Worm (Caenorhabditis elegans) whole organism, L1 larva: ENCODE results near the gene arl-8.
A peak's percentile ranks its signal among the peaks of the same experiment; 100 is the strongest.

Experiments
- C16A3.4 ChIP-seq: fragments of 150-350 bp; optimal IDR thresholded peaks from 2 replicates; lab custom pipeline; 2014; ENCODE audit warnings: missing biosample characterization, missing genetic modification characterization
- F16B12.6 ChIP-seq: fragments of 150-350 bp; optimal IDR thresholded peaks from 2 replicates; lab custom pipeline; 2014; ENCODE audit warnings: missing biosample characterization, missing genetic modification characterization
- aly-2 ChIP-seq: fragments of 150-350 bp; optimal IDR thresholded peaks from 2 replicates; lab custom pipeline; 2014; ENCODE audit warnings: missing biosample characterization, missing genetic modification characterization
- ces-1 ChIP-seq: fragments of 150-350 bp; optimal IDR thresholded peaks from 2 replicates; lab custom pipeline; 2014; ENCODE audit warnings: missing biosample characterization, missing genetic modification reagents, missing genetic modification characterization
- dpl-1 ChIP-seq, 3 experiments: fragments of 150-350 bp in 2 of 3; sonication (generic microtip) in 1 of 3; optimal IDR thresholded peaks; 2 replicates each; lab custom pipeline; 2014 to 2017; ENCODE audit warnings: missing biosample characterization in 3 of 3, missing genetic modification characterization in 3 of 3, missing genetic modification reagents in 3 of 3
- dsc-1 ChIP-seq: sonication (generic microtip); optimal IDR thresholded peaks from 2 replicates; lab custom pipeline; 2016; ENCODE audit warnings: mild to moderate bottlenecking, missing genetic modification characterization, missing compliant biosample characterization
- efl-1 ChIP-seq, 4 experiments: fragments of 150-350 bp; optimal IDR thresholded peaks in 3 of 4; peaks in 1 of 4; 1 replicate in 1 of 4; 2 replicates in 3 of 4; lab custom pipeline; 2014; ENCODE audit warnings: missing biosample characterization in 2 of 4, missing genetic modification characterization in 2 of 4, missing genetic modification reagents in 2 of 4
- egl-13 ChIP-seq: sonication (generic microtip); optimal IDR thresholded peaks from 2 replicates; lab custom pipeline; 2016; ENCODE audit warnings: missing genotype, missing genetic modification reagents, missing genetic modification characterization, missing compliant biosample characterization
- egl-27 ChIP-seq, 2 experiments: fragments of 150-350 bp in 1 of 2; sonication (generic microtip); optimal IDR thresholded peaks; 3 replicates each; lab custom pipeline; 2017 to 2018; ENCODE audit warnings: missing biosample characterization in 2 of 2, missing genetic modification characterization in 2 of 2, missing genetic modification reagents in 2 of 2
- elt-2 ChIP-seq: sonication (generic microtip); optimal IDR thresholded peaks from 2 replicates; lab custom pipeline; 2016; ENCODE audit warnings: missing genetic modification characterization, mild to moderate bottlenecking, inconsistent platforms, missing compliant biosample characterization, missing genetic modification reagents
- elt-3 ChIP-seq, 6 experiments: fragments of 150-350 bp in 1 of 6; sonication (generic microtip); optimal IDR thresholded peaks; 2 replicates each; lab custom pipeline; 2017 to 2018; ENCODE audit warnings: missing biosample characterization in 6 of 6, missing genetic modification characterization in 6 of 6, inconsistent platforms in 1 of 6
- fkh-4 ChIP-seq: sonication (generic microtip); optimal IDR thresholded peaks from 2 replicates; lab custom pipeline; 2016; ENCODE audit warnings: missing compliant biosample characterization, missing genetic modification characterization, borderline replicate concordance
- isw-1 ChIP-seq: fragments of 200-800 bp; sonication (Bioruptor generic); IDR thresholded peaks from 2 replicates; pipeline ENCODE4 v1.3.6; 2022; ENCODE audit warnings: missing genetic modification characterization, missing compliant biosample characterization
- lin-13 ChIP-seq: fragments of 150-350 bp; optimal IDR thresholded peaks from 2 replicates; lab custom pipeline; 2014; ENCODE audit warnings: missing biosample characterization, missing genetic modification reagents, missing genetic modification characterization
- lin-15B ChIP-seq: fragments of 150-350 bp; sonication (generic microtip); optimal IDR thresholded peaks from 3 replicates; lab custom pipeline; 2014; ENCODE audit warnings: missing biosample characterization, missing genetic modification characterization
- lin-35 ChIP-seq, 2 experiments: fragments of 150-350 bp; optimal IDR thresholded peaks; 2 replicates each; lab custom pipeline; 2014; ENCODE audit warnings: missing biosample characterization in 2 of 2, missing genetic modification characterization in 2 of 2, missing genetic modification reagents in 2 of 2
- mep-1 ChIP-seq: fragments of 150-350 bp; optimal IDR thresholded peaks from 2 replicates; lab custom pipeline; 2014; ENCODE audit warnings: missing biosample characterization, missing genetic modification characterization
- nhr-12 ChIP-seq: sonication (generic microtip); optimal IDR thresholded peaks from 2 replicates; lab custom pipeline; 2017; ENCODE audit warnings: missing biosample characterization, missing genetic modification characterization
- nhr-237 ChIP-seq: fragments of 150-350 bp; optimal IDR thresholded peaks from 2 replicates; lab custom pipeline; 2014; ENCODE audit warnings: missing biosample characterization, missing genetic modification characterization
- nhr-28 ChIP-seq: fragments of 150-350 bp; optimal IDR thresholded peaks from 2 replicates; lab custom pipeline; 2014; ENCODE audit warnings: missing biosample characterization, missing genetic modification characterization
- nhr-47 ChIP-seq: sonication (generic microtip); optimal IDR thresholded peaks from 2 replicates; lab custom pipeline; 2016; ENCODE audit warnings: mild to moderate bottlenecking, missing genetic modification characterization, moderate library complexity, missing compliant biosample characterization
- nhr-71 ChIP-seq: sonication (generic microtip); optimal IDR thresholded peaks from 2 replicates; lab custom pipeline; 2016; ENCODE audit warnings: mild to moderate bottlenecking, missing genetic modification characterization, moderate library complexity, missing compliant biosample characterization
- nhr-84 ChIP-seq: sonication (generic microtip); optimal IDR thresholded peaks from 2 replicates; lab custom pipeline; 2017; ENCODE audit warnings: missing biosample characterization, missing genetic modification characterization
- nhr-90 ChIP-seq: sonication (generic microtip); optimal IDR thresholded peaks from 2 replicates; lab custom pipeline; 2016; ENCODE audit warnings: mild to moderate bottlenecking, missing genetic modification characterization, missing compliant biosample characterization; ENCODE audit not compliant: poor library complexity
- pax-3 ChIP-seq: fragments of 200-800 bp; sonication (Bioruptor generic); optimal IDR thresholded peaks from 2 replicates; lab custom pipeline; 2018; ENCODE audit warnings: mild to moderate bottlenecking, missing genetic modification characterization, moderate library complexity, missing compliant biosample characterization
- snpc-4 ChIP-seq: fragments of 150-350 bp; optimal IDR thresholded peaks from 2 replicates; lab custom pipeline; 2014; ENCODE audit warnings: missing biosample characterization, missing genetic modification characterization
- snu-23 ChIP-seq: sonication (generic microtip); optimal IDR thresholded peaks from 2 replicates; lab custom pipeline; 2016; ENCODE audit warnings: missing genetic modification characterization, missing compliant biosample characterization
- sox-4 ChIP-seq: sonication (generic microtip); optimal IDR thresholded peaks from 2 replicates; lab custom pipeline; 2016; ENCODE audit warnings: missing genetic modification characterization, missing compliant biosample characterization
- sptf-1 ChIP-seq: fragments of 150-350 bp; optimal IDR thresholded peaks from 2 replicates; lab custom pipeline; 2014; ENCODE audit warnings: missing biosample characterization, missing genetic modification characterization
- sup-37 ChIP-seq: fragments of 200-800 bp; sonication (Bioruptor generic); optimal IDR thresholded peaks from 2 replicates; lab custom pipeline; 2018; ENCODE audit warnings: mild to moderate bottlenecking, missing genetic modification characterization, missing compliant biosample characterization
- swsn-7 ChIP-seq: sonication (generic microtip); optimal IDR thresholded peaks from 2 replicates; lab custom pipeline; 2016; ENCODE audit warnings: missing genetic modification characterization, missing compliant biosample characterization
- tbx-2 ChIP-seq: sonication (generic microtip); optimal IDR thresholded peaks from 2 replicates; lab custom pipeline; 2016; ENCODE audit warnings: missing genetic modification characterization, missing compliant biosample characterization
- unc-62 ChIP-seq: fragments of 150-350 bp; optimal IDR thresholded peaks from 2 replicates; lab custom pipeline; 2014; ENCODE audit warnings: missing biosample characterization, missing genetic modification reagents, missing genetic modification characterization
- unc-86 ChIP-seq: sonication (generic microtip); optimal IDR thresholded peaks from 2 replicates; lab custom pipeline; 2016; ENCODE audit warnings: missing genetic modification characterization, missing compliant biosample characterization
- ztf-11 ChIP-seq, 2 experiments: sonication (generic microtip); optimal IDR thresholded peaks; 2 replicates each; lab custom pipeline; 2016 to 2017; ENCODE audit warnings: missing genetic modification characterization in 2 of 2, missing biosample characterization in 1 of 2, missing compliant biosample characterization in 1 of 2
- ztf-4 ChIP-seq: fragments of 150-350 bp; optimal IDR thresholded peaks from 2 replicates; lab custom pipeline; 2014; ENCODE audit warnings: missing biosample characterization, missing genetic modification characterization

The arl-8 gene

ce11 chrIV:14770663-14771062 lies 27.3 kb upstream of the arl-8 start:
- TF ChIP-seq efl-1 (optimal IDR thresholded peaks at IDR 0.05; lab: Kevin White, UChicago): no peak
- peak in 1 of 2 experiments; percentile 42 for TF ChIP-seq efl-1 (GFP tag; optimal IDR thresholded peaks at IDR 0.05 in 1 of 2; lab: Kevin White, UChicago)
- TF ChIP-seq F16B12.6: no peak
- no peak for TF ChIP-seq sox-4
- no peak for TF ChIP-seq swsn-7 (tag; lab: Kevin White, UChicago)
- no peak for TF ChIP-seq egl-13 (tag; lab: Kevin White, UChicago)

ce11 chrIV:14771325-14771724 lies 26.6 kb upstream of the arl-8 start, which contains the start of gene degl-1:
TSS of gene degl-1 (minus strand) at chrIV:14771425.
- no peak for TF ChIP-seq C16A3.4
- TF ChIP-seq snpc-4 (tag; lab: Kevin White, UChicago): no peak
- TF ChIP-seq aly-2 (tag; lab: Kevin White, UChicago): no peak
- no peak for TF ChIP-seq egl-27 (tag; optimal IDR thresholded peaks at IDR 0.05; lab: Kevin White, UChicago)
- no peak for TF ChIP-seq elt-2 (tag; lab: Kevin White, UChicago)
- TF ChIP-seq dsc-1 (tag; lab: Kevin White, UChicago): no peak
- no peak for TF ChIP-seq unc-86 (tag; lab: Kevin White, UChicago)
- TF ChIP-seq sup-37 (GFP tag; lab: Kevin White, UChicago): no peak
- no peak for TF ChIP-seq nhr-12 (tag; lab: Kevin White, UChicago)
- TF ChIP-seq nhr-90 (tag; lab: Kevin White, UChicago): no peak
- TF ChIP-seq nhr-84 (tag; lab: Kevin White, UChicago): no peak
- TF ChIP-seq tbx-2 (tag; lab: Kevin White, UChicago): no peak
- TF ChIP-seq nhr-71 (tag; lab: Kevin White, UChicago): no peak
- no peak for TF ChIP-seq fkh-4 (tag; lab: Kevin White, UChicago)
- TF ChIP-seq egl-13 (tag; lab: Kevin White, UChicago): no peak
- no peak for TF ChIP-seq nhr-237 (tag; lab: Kevin White, UChicago)
- no peak for TF ChIP-seq isw-1 (GFP tag; lab: Robert Waterston, UW)
- no peak for TF ChIP-seq mep-1 (tag; lab: Kevin White, UChicago)

- TF ChIP-seq elt-3 (tag; optimal IDR thresholded peaks at IDR 0.05; lab: Kevin White, UChicago) (no peak), fkh-4 (tag; lab: Kevin White, UChicago) (no peak), nhr-28 (tag; lab: Kevin White, UChicago) (no peak), lin-35 (GFP tag; optimal IDR thresholded peaks at IDR 0.05; lab: Kevin White, UChicago) (no peak), nhr-47 (tag; lab: Kevin White, UChicago) (no peak), sptf-1 (tag; lab: Kevin White, UChicago) (no peak), lin-13 (GFP tag; lab: Kevin White, UChicago) (no peak), nhr-84 (tag; lab: Kevin White, UChicago) (no peak), egl-27 (tag; optimal IDR thresholded peaks at IDR 0.05; lab: Kevin White, UChicago) (no peak), isw-1 (GFP tag; lab: Robert Waterston, UW) (no peak), snu-23 (GFP tag; lab: Kevin White, UChicago) (no peak), ztf-11 (tag; optimal IDR thresholded peaks at IDR 0.05; lab: Kevin White, UChicago) (no peak), efl-1 (optimal IDR thresholded peaks at IDR 0.05; lab: Kevin White, UChicago) (no peak), efl-1 (GFP tag; optimal IDR thresholded peaks at IDR 0.05 in 1 of 2; lab: Kevin White, UChicago) (peak in 1 of 2 experiments; percentile 60), pax-3 (tag; lab: Kevin White, UChicago) (no peak), F16B12.6 (no peak), ces-1 (GFP tag; lab: Kevin White, UChicago) (no peak), lin-15B (tag; lab: Kevin White, UChicago) (no peak), unc-62 (no peak), unc-86 (tag; lab: Kevin White, UChicago) (peak; percentile 68), dpl-1 (GFP tag; optimal IDR thresholded peaks at IDR 0.05; lab: Kevin White, UChicago) (peak in 1 of 3 experiments; percentile 10), ztf-4 (tag; lab: Kevin White, UChicago) (no peak)
These were observed 24.5 kb upstream of the arl-8 start, which contains the start of gene Y57G11C.36 for ce11 chrIV:14773280-14774071. TSS of gene Y57G11C.36 (minus strand) at chrIV:14773781.
